Fruit fly (Drosophila melanogaster) whole organism, embryonic: ENCODE measurements around the gene LPCAT.
A peak's percentile ranks its signal among the peaks of the same experiment; 100 is the strongest.

ENCODE experiments used
- Aef1 ChIP-seq: fragments of 200-800 bp; sonication (Bioruptor generic); IDR thresholded peaks from 3 replicates; pipeline ENCODE4 v1.3.6; 2022; ENCODE audit warnings: missing biosample characterization, missing genetic modification characterization
- Atf6 ChIP-seq: fragments of 200-800 bp; sonication (Bioruptor generic); IDR thresholded peaks from 2 replicates; pipeline ENCODE4 v1.3.6; 2022; ENCODE audit warnings: missing biosample characterization, missing genetic modification characterization
- BEAF-32 ChIP-seq: fragments of 200-800 bp; sonication (Bioruptor generic); optimal IDR thresholded peaks from 3 replicates; lab custom pipeline; 2017; ENCODE audit warnings: missing biosample characterization, missing genetic modification characterization, mild to moderate bottlenecking, moderate library complexity, missing genetic modification reagents
- CG10565 ChIP-seq: fragments of 200-800 bp; sonication (Bioruptor generic); optimal IDR thresholded peaks from 3 replicates; lab custom pipeline; 2016; ENCODE audit warnings: missing biosample characterization, mild to moderate bottlenecking, missing genetic modification characterization
- CG11504 ChIP-seq: fragments of 200-800 bp; sonication (Bioruptor generic); optimal IDR thresholded peaks from 3 replicates; lab custom pipeline; 2019; ENCODE audit warnings: missing biosample characterization, mild to moderate bottlenecking, missing genetic modification characterization, moderate library complexity
- CG11560 ChIP-seq: fragments of 200-800 bp; sonication (Bioruptor generic); IDR thresholded peaks from 3 replicates; pipeline ENCODE4 v1.3.6; 2022; ENCODE audit warnings: missing biosample characterization, missing genetic modification characterization
- CG11696 ChIP-seq: fragments of 200-800 bp; sonication (Bioruptor generic); IDR thresholded peaks from 2 replicates; pipeline ENCODE4 v1.3.6; 2022; ENCODE audit warnings: missing biosample characterization, missing genetic modification characterization
- CG13424 ChIP-seq: fragments of 200-800 bp; sonication (Bioruptor generic); optimal IDR thresholded peaks from 2 replicates; lab custom pipeline; 2019; ENCODE audit warnings: missing biosample characterization, mild to moderate bottlenecking, missing genetic modification characterization, moderate library complexity
- CG14014 ChIP-seq: fragments of 200-800 bp; sonication (Bioruptor generic); IDR thresholded peaks from 2 replicates; pipeline ENCODE4 v1.3.6; 2022; ENCODE audit warnings: missing biosample characterization, missing genetic modification characterization
- CG17802 ChIP-seq: fragments of 200-800 bp; sonication (Bioruptor generic); optimal IDR thresholded peaks from 2 replicates; lab custom pipeline; 2018; ENCODE audit warnings: missing biosample characterization, mild to moderate bottlenecking, missing genetic modification characterization, moderate library complexity
- CG1832 ChIP-seq: fragments of 200-800 bp; sonication (Bioruptor generic); optimal IDR thresholded peaks from 2 replicates; lab custom pipeline; 2017; ENCODE audit warnings: missing biosample characterization, mild to moderate bottlenecking, missing genetic modification characterization, inconsistent platforms
- CG18476 ChIP-seq: fragments of 200-800 bp; sonication (Bioruptor generic); optimal IDR thresholded peaks from 2 replicates; lab custom pipeline; 2016; ENCODE audit warnings: missing biosample characterization, mild to moderate bottlenecking, missing genetic modification characterization
- CG33213 ChIP-seq: fragments of 200-800 bp; sonication (Bioruptor generic); optimal IDR thresholded peaks from 3 replicates; lab custom pipeline; 2016; ENCODE audit warnings: missing biosample characterization, missing genetic modification characterization
- CG34422 ChIP-seq: fragments of 200-800 bp; sonication (Bioruptor generic); IDR thresholded peaks from 3 replicates; pipeline ENCODE4 v1.3.6; 2022; ENCODE audit warnings: missing biosample characterization, missing genetic modification characterization
- CG5245 ChIP-seq: fragments of 200-800 bp; sonication (Bioruptor generic); optimal IDR thresholded peaks from 3 replicates; lab custom pipeline; 2016; ENCODE audit warnings: missing biosample characterization, missing genetic modification characterization
- CG6254 ChIP-seq: fragments of 200-800 bp; sonication (Bioruptor generic); optimal IDR thresholded peaks from 3 replicates; lab custom pipeline; 2017; ENCODE audit warnings: mild to moderate bottlenecking, missing biosample characterization, missing genetic modification reagents, missing genetic modification characterization
- CG6813 ChIP-seq: fragments of 200-800 bp; sonication (Bioruptor generic); optimal IDR thresholded peaks from 2 replicates; lab custom pipeline; 2017; ENCODE audit warnings: missing biosample characterization, missing genetic modification characterization, mild to moderate bottlenecking, moderate library complexity, missing genetic modification reagents
- CG7271 ChIP-seq: fragments of 200-800 bp; sonication (Bioruptor generic); optimal IDR thresholded peaks from 2 replicates; lab custom pipeline; 2018; ENCODE audit warnings: missing biosample characterization, mild to moderate bottlenecking, missing genetic modification characterization, moderate library complexity
- CG7745 ChIP-seq: fragments of 200-800 bp; sonication (Bioruptor generic); optimal IDR thresholded peaks from 2 replicates; lab custom pipeline; 2018; ENCODE audit warnings: missing biosample characterization, mild to moderate bottlenecking, missing genetic modification characterization, moderate library complexity
- CG8281 ChIP-seq: fragments of 200-800 bp; sonication (Bioruptor generic); optimal IDR thresholded peaks from 2 replicates; lab custom pipeline; 2018; ENCODE audit warnings: missing biosample characterization, mild to moderate bottlenecking, missing genetic modification characterization, moderate library complexity
- CG8290 ChIP-seq, 3 experiments: fragments of 200-800 bp; sonication (Bioruptor generic); optimal IDR thresholded peaks; 2 replicates each; lab custom pipeline; 2016 to 2019; ENCODE audit warnings: missing biosample characterization in 3 of 3, missing genetic modification characterization in 3 of 3, mild to moderate bottlenecking in 2 of 3, moderate library complexity in 1 of 3
- CG8924 ChIP-seq: fragments of 200-800 bp; optimal IDR thresholded peaks from 3 replicates; lab custom pipeline; 2019; ENCODE audit warnings: missing biosample characterization, mild to moderate bottlenecking, missing genetic modification characterization, moderate library complexity
- D ChIP-seq, 2 experiments: fragments of 200-800 bp in 1 of 2; fragments of >200 bp in 1 of 2; sonication (Bioruptor generic) in 1 of 2; optimal IDR thresholded peaks; 2 replicates in 1 of 2; 3 replicates in 1 of 2; lab custom pipeline; 2017; ENCODE audit warnings: mild to moderate bottlenecking in 1 of 2, missing biosample characterization in 1 of 2, missing genetic modification characterization in 1 of 2, missing genetic modification reagents in 1 of 2
- Deaf1 ChIP-seq: fragments of 200-800 bp; optimal IDR thresholded peaks from 3 replicates; lab custom pipeline; 2019; ENCODE audit warnings: missing biosample characterization, mild to moderate bottlenecking, missing genetic modification characterization, moderate library complexity
- Dek ChIP-seq: fragments of 200-800 bp; sonication (Bioruptor generic); optimal IDR thresholded peaks from 3 replicates; lab custom pipeline; 2019; ENCODE audit warnings: missing biosample characterization, mild to moderate bottlenecking, missing genetic modification characterization, moderate library complexity
- E2f2 ChIP-seq: fragments of 200-800 bp; sonication (Bioruptor generic); IDR thresholded peaks from 2 replicates; pipeline ENCODE4 v1.3.6; 2022; ENCODE audit warnings: missing biosample characterization, missing genetic modification characterization
- ERR ChIP-seq: fragments of 200-800 bp; sonication (Bioruptor generic); optimal IDR thresholded peaks from 2 replicates; lab custom pipeline; 2016; ENCODE audit warnings: missing biosample characterization, missing genetic modification characterization
- H15 ChIP-seq: fragments of 200-800 bp; sonication (Bioruptor generic); IDR thresholded peaks from 3 replicates; pipeline ENCODE4 v1.3.6; 2022; ENCODE audit warnings: missing biosample characterization, missing genetic modification characterization
- Opbp ChIP-seq: fragments of 200-800 bp; sonication (Bioruptor generic); IDR thresholded peaks from 3 replicates; pipeline ENCODE4 v1.3.6; 2022; ENCODE audit warnings: missing biosample characterization, missing genetic modification characterization; ENCODE audit not compliant: partially characterized antibody
- Sry-δ ChIP-seq: fragments of 200-800 bp; sonication (Bioruptor generic); optimal IDR thresholded peaks from 2 replicates; lab custom pipeline; 2016; ENCODE audit warnings: missing biosample characterization, missing genetic modification characterization
- az2 ChIP-seq: fragments of 200-800 bp; sonication (Bioruptor generic); optimal IDR thresholded peaks from 3 replicates; lab custom pipeline; 2016; ENCODE audit warnings: missing biosample characterization, missing genetic modification characterization
- btn ChIP-seq: fragments of 200-800 bp; sonication (Bioruptor generic); optimal IDR thresholded peaks from 2 replicates; lab custom pipeline; 2016; ENCODE audit warnings: missing biosample characterization, missing genetic modification characterization
- cas ChIP-seq: fragments of 200-800 bp; sonication (Bioruptor generic); IDR thresholded peaks from 2 replicates; pipeline ENCODE4 v1.3.6; 2022; ENCODE audit warnings: missing biosample characterization, missing genetic modification characterization
- en ChIP-seq: fragments of 200-800 bp; sonication (Bioruptor generic); optimal IDR thresholded peaks from 2 replicates; lab custom pipeline; 2016; ENCODE audit warnings: missing biosample characterization, missing genetic modification characterization
- exex ChIP-seq: fragments of 200-800 bp; sonication (Bioruptor generic); optimal IDR thresholded peaks from 4 replicates; lab custom pipeline; 2018; ENCODE audit warnings: missing biosample characterization, mild to moderate bottlenecking, missing genetic modification characterization, moderate library complexity
- gce ChIP-seq: fragments of 200-800 bp; sonication (Bioruptor generic); IDR thresholded peaks from 3 replicates; pipeline ENCODE4 v1.3.6; 2022; ENCODE audit warnings: missing biosample characterization, missing genetic modification characterization
- ind ChIP-seq: fragments of 200-800 bp; sonication (Bioruptor generic); optimal IDR thresholded peaks from 3 replicates; lab custom pipeline; 2016; ENCODE audit warnings: missing biosample characterization, missing genetic modification characterization
- insv ChIP-seq, 2 experiments: fragments of 200-800 bp; sonication (Bioruptor generic); optimal IDR thresholded peaks; 3 replicates each; lab custom pipeline; 2016 to 2018; ENCODE audit warnings: missing biosample characterization in 2 of 2, missing genetic modification characterization in 2 of 2
- kni ChIP-seq: fragments of 200-800 bp; sonication (Bioruptor generic); optimal IDR thresholded peaks from 3 replicates; lab custom pipeline; 2017; ENCODE audit warnings: mild to moderate bottlenecking, missing biosample characterization, missing genetic modification reagents, missing genetic modification characterization
- lola ChIP-seq, 3 experiments: fragments of >200 bp in 2 of 3; fragments of 200-800 bp in 1 of 3; sonication (Bioruptor generic) in 1 of 3; optimal IDR thresholded peaks; 2 replicates each; lab custom pipeline; 2017 to 2019; ENCODE audit warnings: missing biosample characterization in 3 of 3, missing genetic modification characterization in 3 of 3, mild to moderate bottlenecking in 1 of 3, moderate library complexity in 1 of 3
- maf-S ChIP-seq: fragments of 200-800 bp; sonication (Bioruptor generic); optimal IDR thresholded peaks from 2 replicates; lab custom pipeline; 2016; ENCODE audit warnings: missing biosample characterization, missing genetic modification characterization
- odd ChIP-seq: fragments of 200-800 bp; sonication (Bioruptor generic); optimal IDR thresholded peaks from 2 replicates; lab custom pipeline; 2017; ENCODE audit warnings: missing biosample characterization, mild to moderate bottlenecking, missing genetic modification characterization
- onecut ChIP-seq: fragments of 200-800 bp; sonication (Bioruptor generic); IDR thresholded peaks from 2 replicates; pipeline ENCODE4 v1.3.6; 2022; ENCODE audit warnings: missing biosample characterization, missing genetic modification characterization
- otp ChIP-seq: fragments of 200-800 bp; sonication (Bioruptor generic); IDR thresholded peaks from 3 replicates; pipeline ENCODE4, ENCODE4 v1.3.6; 2022; ENCODE audit warnings: missing biosample characterization, missing genetic modification characterization
- pnt ChIP-seq: fragments of 200-800 bp; sonication (Bioruptor generic); optimal IDR thresholded peaks from 3 replicates; lab custom pipeline; 2016; ENCODE audit warnings: missing biosample characterization, missing genetic modification characterization
- run ChIP-seq: fragments of 200-800 bp; sonication (Bioruptor generic); optimal IDR thresholded peaks from 3 replicates; lab custom pipeline; 2018; ENCODE audit warnings: missing biosample characterization, mild to moderate bottlenecking, missing genetic modification characterization
- scrt ChIP-seq: fragments of 200-800 bp; sonication (Bioruptor generic); optimal IDR thresholded peaks from 2 replicates; lab custom pipeline; 2018; ENCODE audit warnings: missing biosample characterization, mild to moderate bottlenecking, missing genetic modification characterization, moderate library complexity
- slbo ChIP-seq: fragments of 200-800 bp; sonication (Bioruptor generic); IDR thresholded peaks from 2 replicates; pipeline ENCODE4 v1.3.6; 2022; ENCODE audit warnings: missing biosample characterization, missing genetic modification characterization
- slou ChIP-seq: fragments of 200-800 bp; sonication (Bioruptor generic); optimal IDR thresholded peaks from 3 replicates; lab custom pipeline; 2016; ENCODE audit warnings: missing biosample characterization, missing genetic modification characterization
- unpg ChIP-seq: fragments of 200-800 bp; sonication (Bioruptor generic); optimal IDR thresholded peaks from 3 replicates; lab custom pipeline; 2018; ENCODE audit warnings: missing biosample characterization, mild to moderate bottlenecking, missing genetic modification characterization, moderate library complexity
- vvl ChIP-seq: fragments of 200-800 bp; sonication (Bioruptor generic); IDR thresholded peaks from 2 replicates; pipeline ENCODE4 v1.3.6; 2022; ENCODE audit warnings: missing biosample characterization, missing genetic modification characterization

Gene LPCAT

DNA sequence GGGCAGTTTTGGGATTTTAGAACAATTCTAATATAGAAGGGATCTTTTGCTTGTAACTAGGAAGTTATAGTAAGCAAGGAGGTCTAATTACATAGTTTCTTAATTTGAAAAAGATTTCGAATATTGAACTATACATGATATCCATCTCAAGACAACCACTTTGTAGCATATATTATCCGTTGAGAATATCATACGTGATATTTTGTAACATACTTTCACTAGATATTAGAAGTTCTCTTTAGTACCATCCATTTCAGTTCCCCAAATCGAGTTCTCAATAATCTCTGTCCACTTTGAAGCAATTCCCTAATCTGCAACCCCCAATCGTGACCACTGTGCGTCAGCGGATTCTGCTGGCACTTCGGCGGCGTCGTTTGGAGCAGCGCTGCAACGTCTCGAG lies 35.7 kb upstream of the LPCAT start (continued):
- TF ChIP-seq Aef1 (GFP tag; lab: Robert Waterston, UW): no peak
- no peak for TF ChIP-seq CG17802
- no peak for TF ChIP-seq run (tag; lab: Kevin White, UChicago)
- no peak for TF ChIP-seq otp (GFP tag; lab: Robert Waterston, UW)
- no peak for TF ChIP-seq CG1832 (GFP tag; lab: Kevin White, UChicago)
- no peak for TF ChIP-seq slou (GFP tag; lab: Kevin White, UChicago)
- TF ChIP-seq CG14014 (GFP tag; lab: Robert Waterston, UW): no peak
- TF ChIP-seq exex: no peak
- TF ChIP-seq az2 (GFP tag; lab: Kevin White, UChicago): peak; percentile 25
- peak; percentile 27 for TF ChIP-seq CG6254 (GFP tag; lab: Kevin White, UChicago)
- TF ChIP-seq ind: no peak
- TF ChIP-seq lola (GFP tag; optimal IDR thresholded peaks at IDR 0.05; lab: Kevin White, UChicago): peak in 1 of 3 experiments; percentile 51
- no peak for TF ChIP-seq onecut (GFP tag; lab: Robert Waterston, UW)
- TF ChIP-seq BEAF-32 (GFP tag; lab: Kevin White, UChicago): no peak
- no peak for TF ChIP-seq CG8290 (GFP tag; optimal IDR thresholded peaks at IDR 0.05; lab: Kevin White, UChicago)
- no peak for TF ChIP-seq CG8290 (tag; optimal IDR thresholded peaks at IDR 0.05; lab: Kevin White, UChicago)
- no peak for TF ChIP-seq H15 (GFP tag; lab: Robert Waterston, UW)
- no peak for TF ChIP-seq Atf6 (GFP tag; lab: Robert Waterston, UW)
- TF ChIP-seq kni (GFP tag; lab: Kevin White, UChicago): no peak
- no peak for TF ChIP-seq Opbp (GFP tag; lab: Robert Waterston, UW)
- no peak for TF ChIP-seq CG8281 (tag; lab: Kevin White, UChicago)
- TF ChIP-seq cas (GFP tag; lab: Robert Waterston, UW): no peak
- TF ChIP-seq Deaf1: no peak
- no peak for TF ChIP-seq pnt (GFP tag; lab: Kevin White, UChicago)
- TF ChIP-seq CG34422 (GFP tag; lab: Robert Waterston, UW): no peak
- no peak for TF ChIP-seq CG11504 (tag; lab: Kevin White, UChicago)
- TF ChIP-seq CG18476 (GFP tag; lab: Kevin White, UChicago): no peak
- no peak for TF ChIP-seq maf-S
- peak; percentile 31 for TF ChIP-seq CG13424 (tag; lab: Kevin White, UChicago)
- no peak for TF ChIP-seq CG11696 (GFP tag; lab: Robert Waterston, UW)
- TF ChIP-seq CG11560 (tag; lab: Robert Waterston, UW): no peak
- no peak for TF ChIP-seq Sry-δ
- no peak for TF ChIP-seq CG10565 (GFP tag; lab: Kevin White, UChicago)
- no peak for TF ChIP-seq D (optimal IDR thresholded peaks at IDR 0.05; lab: Kevin White, UChicago)
- TF ChIP-seq D (GFP tag; optimal IDR thresholded peaks at IDR 0.05; lab: Kevin White, UChicago): peak; percentile 50
- TF ChIP-seq CG7745 (tag; lab: Kevin White, UChicago): no peak
- no peak for TF ChIP-seq CG33213
- TF ChIP-seq insv (GFP tag; optimal IDR thresholded peaks at IDR 0.05; lab: Kevin White, UChicago): no peak
- TF ChIP-seq gce (GFP tag; lab: Robert Waterston, UW): no peak
- no peak for TF ChIP-seq odd
- no peak for TF ChIP-seq CG7271 (tag; lab: Kevin White, UChicago)
- no peak for TF ChIP-seq CG5245 (GFP tag; lab: Kevin White, UChicago)
- no peak for TF ChIP-seq btn (GFP tag; lab: Kevin White, UChicago)
- no peak for TF ChIP-seq vvl (GFP tag; lab: Robert Waterston, UW)
- TF ChIP-seq CG6813 (GFP tag; lab: Kevin White, UChicago): no peak
- TF ChIP-seq CG8924: peak; percentile 30
- no peak for TF ChIP-seq en (GFP tag; lab: Kevin White, UChicago)
- TF ChIP-seq ERR (GFP tag; lab: Kevin White, UChicago): no peak
- TF ChIP-seq unpg: no peak
- no peak for TF ChIP-seq slbo
- no peak for TF ChIP-seq E2f2 (GFP tag; lab: Robert Waterston, UW)
- no peak for TF ChIP-seq scrt (GFP tag; lab: Kevin White, UChicago)
- no peak for TF ChIP-seq Dek (tag; lab: Kevin White, UChicago)
